Worm (Caenorhabditis elegans) whole organism, L4/young adult: Measurements from ENCODE around the gene acc-2.

ENCODE experiments used
- W03F9.2 ChIP-seq: fragments of 150-350 bp; optimal IDR thresholded peaks from 2 replicates; lab custom pipeline; 2014; ENCODE audit warnings: missing biosample characterization, missing genetic modification characterization
- him-1 ChIP-seq: sonication (generic microtip); optimal IDR thresholded peaks from 2 replicates; lab custom pipeline; 2016; ENCODE audit warnings: missing genotype, missing genetic modification reagents, missing genetic modification characterization, missing compliant biosample characterization

DNA sequence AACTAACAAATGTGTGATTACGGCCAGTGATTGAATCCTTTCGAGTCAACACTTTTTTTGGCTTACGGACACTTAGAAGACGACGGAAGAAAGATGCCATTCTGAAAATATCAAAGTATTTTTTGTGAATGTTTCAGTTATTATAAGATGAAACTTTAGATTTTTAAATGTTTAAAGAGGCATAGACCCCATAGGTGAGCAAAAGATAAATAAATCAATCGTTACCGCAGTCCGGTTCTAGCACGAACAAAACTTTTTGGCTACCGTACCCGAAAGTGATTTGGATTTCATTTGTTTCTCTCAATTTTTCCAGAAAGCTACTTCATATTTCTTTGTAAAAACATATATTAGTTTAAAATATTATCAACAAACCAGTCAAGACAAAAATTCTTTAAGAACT lies 20.5 kb downstream of the acc-2 start, which contains the start of gene C53D6.7:
- TF ChIP-seq W03F9.2 (tag; lab: Kevin White, UChicago) (no peak), him-1 (tag; lab: Kevin White, UChicago) (no peak)
